Worm (Caenorhabditis elegans) whole organism, L4/young adult: ENCODE data around the gene K03A11.1.

Source experiments
- W03F9.2 ChIP-seq: fragments of 150-350 bp; optimal IDR thresholded peaks from 2 replicates; lab custom pipeline; 2014; ENCODE audit warnings: missing biosample characterization, missing genetic modification characterization
- dao-5 ChIP-seq: sonication (generic microtip); optimal IDR thresholded peaks from 2 replicates; lab custom pipeline; 2016; ENCODE audit warnings: missing genotype, missing genetic modification characterization, moderate library complexity, missing compliant biosample characterization

DNA sequence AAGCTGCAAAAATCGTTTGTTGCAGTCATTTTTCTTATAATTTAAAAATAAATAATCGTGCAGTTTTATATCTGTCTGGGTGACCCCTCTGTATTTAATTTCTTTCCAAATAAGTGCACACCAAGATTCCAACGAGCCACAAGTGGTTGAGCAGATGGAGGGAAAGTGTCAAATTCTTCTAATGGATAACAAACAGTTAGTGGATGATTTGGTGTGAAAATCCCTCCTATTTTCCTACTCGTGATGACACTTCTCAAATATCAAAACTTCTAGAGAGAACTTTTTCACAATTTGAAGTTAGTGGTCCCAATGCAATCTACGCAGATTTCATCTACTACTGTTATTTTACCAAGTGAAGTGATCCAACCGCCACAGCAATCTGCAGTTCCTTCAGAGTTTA lies 22.9 kb downstream of the K03A11.1 start, which contains the start of gene ceh-28:
- TF ChIP-seq dao-5 (no peak), W03F9.2 (tag; lab: Kevin White, UChicago) (no peak)
